Worm (Caenorhabditis elegans): ENCODE data around the gene ipla-2.

The ipla-2 gene

DNA sequence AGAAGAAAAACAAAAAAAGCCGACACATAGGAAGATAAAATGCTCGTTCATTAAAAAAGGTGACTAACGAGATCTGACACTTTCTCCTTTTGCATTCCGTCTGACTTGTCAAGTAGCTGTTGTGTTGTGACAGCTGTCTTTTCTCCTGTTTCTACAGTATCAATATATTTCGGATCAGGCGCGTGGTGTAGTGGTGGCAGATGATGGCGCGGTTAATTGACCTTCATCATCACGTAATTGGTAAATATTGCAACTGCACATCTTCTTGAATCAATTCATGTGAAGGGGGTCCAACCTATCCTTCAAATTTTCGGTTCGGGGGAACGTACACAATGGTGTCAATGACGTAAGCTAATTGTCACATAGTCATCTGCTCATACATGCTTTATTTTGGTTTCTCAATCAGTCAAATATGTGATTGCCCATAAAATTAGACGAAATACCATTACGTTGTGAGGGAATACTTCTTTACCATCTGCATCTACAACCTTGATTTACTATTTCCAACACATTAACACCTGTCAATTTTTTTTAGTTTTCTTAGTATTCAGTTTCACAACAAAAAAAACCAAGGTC is 10.5 kb upstream of the ipla-2 start:
- no peak for TF ChIP-seq sem-2 (GFP tag; optimal IDR thresholded peaks at IDR 0.05)
- no peak for TF ChIP-seq nhr-12 (tag; optimal IDR thresholded peaks at IDR 0.05)
- peak; percentile 57 for TF ChIP-seq nhr-2 (tag; optimal IDR thresholded peaks at IDR 0.05)

DNA sequence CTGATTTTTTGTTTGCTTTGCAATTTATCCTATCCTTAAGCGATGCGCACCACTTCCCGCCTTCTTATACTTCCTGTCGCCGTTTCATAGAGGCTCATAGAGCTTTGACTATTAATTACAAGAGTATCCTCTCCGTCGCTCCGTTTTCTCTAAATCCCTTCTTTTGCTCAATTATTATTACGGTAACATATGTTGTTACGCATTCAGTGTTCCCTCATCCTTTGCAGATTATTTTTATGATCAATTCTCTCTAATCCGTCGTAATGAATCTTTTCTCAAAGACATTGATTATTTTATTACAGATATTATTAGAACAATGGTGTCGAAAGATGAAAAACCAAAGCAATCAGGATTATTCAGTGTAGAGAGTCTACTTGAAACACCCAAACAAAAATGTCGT is 9.1 kb upstream of the ipla-2 start, which contains the start of gene vab-15:
Gene vab-15, plus strand, starts transcription at position 301 of the 400 bp plus-strand sequence.
- TF ChIP-seq lsy-2 (tag; optimal IDR thresholded peaks at IDR 0.05), result no peak
- no peak for TF ChIP-seq blmp-1 (tag; optimal IDR thresholded peaks at IDR 0.05)
- TF ChIP-seq nhr-28 (tag; optimal IDR thresholded peaks at IDR 0.05), result no peak
- no peak for TF ChIP-seq mls-2 (tag; optimal IDR thresholded peaks at IDR 0.05)
- TF ChIP-seq tbx-8 (GFP tag; optimal IDR thresholded peaks at IDR 0.05), result no peak
- no peak for TF ChIP-seq nhr-76 (tag; optimal IDR thresholded peaks at IDR 0.05)
- TF ChIP-seq elt-3 (tag; optimal IDR thresholded peaks at IDR 0.05), result no peak
- TF ChIP-seq bed-3 (GFP tag; optimal IDR thresholded peaks at IDR 0.05), result no peak
- TF ChIP-seq ces-1 (GFP tag; optimal IDR thresholded peaks at IDR 0.05), result no peak
- TF ChIP-seq flh-1 (GFP tag; optimal IDR thresholded peaks at IDR 0.05), result no peak
- TF ChIP-seq ceh-43 (GFP tag; optimal IDR thresholded peaks at IDR 0.05), result no peak

DNA sequence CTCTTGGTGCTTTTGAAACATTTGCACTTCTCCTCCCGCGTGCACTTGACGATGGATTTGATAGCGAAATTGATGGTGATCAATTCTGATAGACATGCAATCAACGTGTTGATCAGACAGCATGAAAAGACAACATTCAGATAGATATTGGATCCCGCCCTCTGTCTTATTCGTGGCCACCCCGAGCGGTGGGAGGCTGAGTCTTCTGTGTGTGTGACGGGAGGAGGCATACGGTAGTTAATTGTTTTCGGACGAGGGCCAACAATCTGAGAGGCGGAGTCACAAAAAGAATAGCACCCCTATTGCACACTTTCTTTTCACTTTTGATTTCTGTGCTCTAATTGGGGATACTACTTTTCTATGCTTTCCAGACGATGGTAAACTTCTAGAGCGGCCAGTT is 8.1 kb upstream of the ipla-2 start:
- peak; percentile 9 for TF ChIP-seq hlh-1 (tag; optimal IDR thresholded peaks at IDR 0.05)
- TF ChIP-seq nhr-2 (tag; optimal IDR thresholded peaks at IDR 0.05), result no peak
- peak; percentile 74 for TF ChIP-seq lsy-2 (tag; optimal IDR thresholded peaks at IDR 0.05)
- peak; percentile 23 for TF ChIP-seq unc-62 (GFP tag; optimal IDR thresholded peaks at IDR 0.05)

DNA sequence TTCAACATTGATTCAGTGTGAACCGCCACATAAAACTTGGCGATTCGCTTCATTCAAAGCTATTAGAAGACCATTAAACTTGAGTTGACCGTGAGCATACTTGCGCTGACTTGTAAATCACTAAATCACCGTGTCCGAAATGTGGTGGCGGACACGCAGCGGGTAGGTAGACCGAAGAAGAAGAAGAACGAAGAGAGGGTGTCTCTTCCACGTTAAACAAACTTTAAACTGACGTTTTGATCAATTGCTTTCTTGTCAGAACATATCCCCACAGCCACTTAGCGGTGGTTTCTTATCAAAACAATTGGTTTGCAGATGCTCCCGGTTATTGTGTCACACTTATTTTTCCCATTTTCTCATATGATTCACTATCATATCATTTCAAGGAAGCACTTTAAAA is 5.7 kb upstream of the ipla-2 start:
- TF ChIP-seq blmp-1 (tag; optimal IDR thresholded peaks at IDR 0.05), result no peak
- TF ChIP-seq hlh-1 (tag; optimal IDR thresholded peaks at IDR 0.05), result peak; percentile 59
- no peak for TF ChIP-seq flh-1 (GFP tag; optimal IDR thresholded peaks at IDR 0.05)
- peak; percentile 69 for TF ChIP-seq unc-62 (GFP tag; optimal IDR thresholded peaks at IDR 0.05)
- no peak for TF ChIP-seq nhr-76 (tag; optimal IDR thresholded peaks at IDR 0.05)
- TF ChIP-seq mep-1 (tag; optimal IDR thresholded peaks at IDR 0.05), result no peak

DNA sequence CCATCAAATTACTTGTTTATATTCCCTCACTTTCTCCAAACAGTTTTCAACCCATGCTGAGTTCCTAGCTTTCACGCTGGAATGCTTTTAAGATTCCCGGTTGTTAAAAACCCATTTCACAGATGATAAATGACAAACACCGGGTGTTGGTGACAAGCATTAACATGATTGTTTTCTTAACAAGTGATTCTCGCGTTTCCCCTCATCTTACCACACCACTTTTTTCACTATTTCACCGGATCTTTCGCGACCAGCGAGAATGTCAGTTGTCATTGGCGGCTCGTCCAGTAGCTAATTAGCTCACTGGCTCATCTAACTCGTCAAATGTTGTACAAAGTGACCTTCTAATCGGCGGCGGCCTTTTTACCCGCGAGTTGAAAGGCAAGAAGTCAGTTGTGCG is 4.3 kb upstream of the ipla-2 start:
- TF ChIP-seq unc-120 (tag; optimal IDR thresholded peaks at IDR 0.05; ENCODE audit: poor library complexity, severe bottlenecking), result peak; percentile 6
- TF ChIP-seq ceh-43 (GFP tag; optimal IDR thresholded peaks at IDR 0.05), result no peak
- TF ChIP-seq hlh-1 (tag; optimal IDR thresholded peaks at IDR 0.05), result peak; percentile 88
- peak; percentile 47 for TF ChIP-seq unc-62 (GFP tag; optimal IDR thresholded peaks at IDR 0.05)

DNA sequence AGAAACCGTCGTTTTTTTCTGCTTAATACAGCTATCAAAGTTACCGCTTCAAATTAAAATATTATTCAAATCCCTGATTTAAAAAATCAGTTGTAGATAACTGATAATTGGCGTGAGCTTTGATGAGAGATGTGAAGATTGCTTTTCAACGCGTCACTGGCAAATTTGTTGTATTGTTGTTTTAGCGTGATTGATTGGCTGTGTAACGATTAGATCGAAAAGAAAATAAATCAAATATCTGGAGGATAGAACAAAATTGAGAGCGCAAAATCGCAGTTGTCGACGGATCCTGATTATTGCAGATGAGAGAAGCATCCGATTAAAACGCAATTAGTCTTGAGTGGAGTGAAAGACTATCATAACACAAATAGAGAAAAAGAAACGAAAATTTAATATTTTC is 3.0 kb upstream of the ipla-2 start:
- TF ChIP-seq hlh-1 (tag; optimal IDR thresholded peaks at IDR 0.05) (no peak), mab-5 (tag; optimal IDR thresholded peaks at IDR 0.05) (peak; percentile 50), unc-62 (GFP tag; optimal IDR thresholded peaks at IDR 0.05) (peak; percentile 80)

DNA sequence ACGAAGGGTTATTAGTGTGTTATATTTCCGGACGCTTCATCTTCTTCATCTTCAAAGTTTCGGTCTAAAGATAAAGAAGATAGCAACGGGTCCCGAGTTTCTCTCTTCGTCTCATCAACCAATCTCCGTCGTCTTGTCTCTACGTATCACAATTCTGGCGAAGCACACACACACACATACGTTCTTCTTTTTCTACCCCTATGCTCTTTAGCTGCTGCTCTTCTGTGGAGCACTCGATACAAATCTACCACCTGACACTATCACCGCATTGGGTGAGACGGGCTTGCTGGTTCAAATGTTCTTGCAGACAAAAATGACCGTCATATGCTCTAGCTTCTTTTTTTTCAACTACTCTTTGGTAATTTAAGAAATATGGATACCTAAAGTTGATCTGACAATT is 5.5 kb downstream of the ipla-2 start:
- no peak for TF ChIP-seq blmp-1 (tag; optimal IDR thresholded peaks at IDR 0.05)
- TF ChIP-seq hlh-1 (tag; optimal IDR thresholded peaks at IDR 0.05), result peak; percentile 92
- no peak for TF ChIP-seq cnd-1 (tag; optimal IDR thresholded peaks at IDR 0.05)
- peak; percentile 84 for TF ChIP-seq unc-120 (tag; optimal IDR thresholded peaks at IDR 0.05; ENCODE audit: poor library complexity, severe bottlenecking)
- peak; percentile 9 for TF ChIP-seq unc-62 (GFP tag; optimal IDR thresholded peaks at IDR 0.05)
- no peak for TF ChIP-seq lin-32 (GFP tag; optimal IDR thresholded peaks at IDR 0.05)
- no peak for TF ChIP-seq pha-4 (tag; optimal IDR thresholded peaks at IDR 0.05)

DNA sequence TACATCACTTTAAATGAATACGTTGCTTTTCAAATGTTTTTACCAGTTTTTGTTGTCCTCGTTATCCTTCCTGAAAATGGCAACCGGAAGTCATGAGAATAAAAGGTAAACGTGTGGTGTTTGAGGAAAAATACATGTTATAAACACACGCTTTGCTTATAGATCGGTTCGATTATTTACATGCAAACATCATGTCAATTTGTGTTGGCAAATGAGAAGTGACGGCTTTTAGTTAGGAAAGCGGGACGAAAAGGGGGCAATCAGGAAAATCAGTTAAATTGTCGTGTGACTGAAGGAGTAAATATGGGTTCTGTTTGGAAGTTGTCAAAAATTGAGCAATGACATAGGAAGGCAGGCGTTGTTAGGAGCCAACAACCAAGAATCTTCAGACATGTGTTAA is 6.6 kb downstream of the ipla-2 start, which contains the start of gene rrc-1:
Gene rrc-1, minus strand, starts transcription at position 74 of the 400 bp plus-strand sequence.
- TF ChIP-seq nhr-237 (tag; optimal IDR thresholded peaks at IDR 0.05) (no peak), unc-62 (GFP tag; optimal IDR thresholded peaks at IDR 0.05) (no peak), mab-5 (tag; optimal IDR thresholded peaks at IDR 0.05) (no peak), lin-32 (GFP tag; optimal IDR thresholded peaks at IDR 0.05) (no peak), unc-120 (tag; optimal IDR thresholded peaks at IDR 0.05; ENCODE audit: poor library complexity, severe bottlenecking) (no peak), nhr-12 (tag; optimal IDR thresholded peaks at IDR 0.05) (no peak), bed-3 (GFP tag; optimal IDR thresholded peaks at IDR 0.05) (no peak), hlh-1 (tag; optimal IDR thresholded peaks at IDR 0.05) (no peak), sptf-1 (tag; optimal IDR thresholded peaks at IDR 0.05) (no peak), ztf-11 (tag; optimal IDR thresholded peaks at IDR 0.05) (no peak), elt-3 (tag; optimal IDR thresholded peaks at IDR 0.05) (no peak), ham-2 (GFP tag; optimal IDR thresholded peaks at IDR 0.05) (no peak), snpc-4 (tag; optimal IDR thresholded peaks at IDR 0.05) (no peak)
